Fruit fly (Drosophila melanogaster) whole organism, prepupa: Measurements from ENCODE around the gene CG15196.
A peak's percentile ranks its signal among the peaks of the same experiment; 100 is the strongest.

Experiments
- CG10631 ChIP-seq: fragments of 200-800 bp; sonication (Bioruptor generic); optimal IDR thresholded peaks from 2 replicates; lab custom pipeline; 2016; ENCODE audit warnings: missing biosample characterization, missing genetic modification characterization
- CG10669 ChIP-seq: fragments of 200-800 bp; sonication (Bioruptor generic); optimal IDR thresholded peaks from 3 replicates; lab custom pipeline; 2018; ENCODE audit warnings: missing biosample characterization, mild to moderate bottlenecking, missing genetic modification characterization, moderate library complexity
- CG11902 ChIP-seq: fragments of 200-800 bp; sonication (Bioruptor generic); optimal IDR thresholded peaks from 3 replicates; lab custom pipeline; 2016; ENCODE audit warnings: missing biosample characterization, missing genetic modification characterization
- CG15336 ChIP-seq: fragments of 200-800 bp; sonication (Bioruptor generic); IDR thresholded peaks from 2 replicates; pipeline ENCODE4 v1.3.6; 2022; ENCODE audit warnings: missing biosample characterization, missing genetic modification characterization
- CG1621 ChIP-seq: fragments of 200-800 bp; sonication (Bioruptor generic); optimal IDR thresholded peaks from 3 replicates; lab custom pipeline; 2018; ENCODE audit warnings: missing biosample characterization, mild to moderate bottlenecking, missing genetic modification characterization
- CG3032 ChIP-seq: fragments of 200-800 bp; optimal IDR thresholded peaks from 2 replicates; lab custom pipeline; 2019; ENCODE audit warnings: missing biosample characterization, mild to moderate bottlenecking, missing genetic modification characterization, moderate library complexity
- CG31627 ChIP-seq: fragments of 200-800 bp; sonication (Bioruptor generic); optimal IDR thresholded peaks from 3 replicates; lab custom pipeline; 2016; ENCODE audit warnings: missing biosample characterization, missing genetic modification characterization
- CG32006 ChIP-seq: fragments of 200-800 bp; sonication (Bioruptor generic); optimal IDR thresholded peaks from 3 replicates; lab custom pipeline; 2017; ENCODE audit warnings: missing biosample characterization, mild to moderate bottlenecking, missing genetic modification characterization
- CG34406 ChIP-seq: fragments of 200-800 bp; sonication (Bioruptor generic); optimal IDR thresholded peaks from 3 replicates; lab custom pipeline; 2016; ENCODE audit warnings: missing biosample characterization, missing genetic modification characterization
- CG3919 ChIP-seq: fragments of 200-800 bp; sonication (Bioruptor generic); optimal IDR thresholded peaks from 3 replicates; lab custom pipeline; 2016; ENCODE audit warnings: missing biosample characterization, missing genetic modification characterization
- CG4318 ChIP-seq: fragments of 200-800 bp; sonication (Bioruptor generic); optimal IDR thresholded peaks from 3 replicates; lab custom pipeline; 2017; ENCODE audit warnings: missing biosample characterization, mild to moderate bottlenecking, missing genetic modification characterization
- CG6163 ChIP-seq: fragments of 200-800 bp; sonication (Bioruptor generic); IDR thresholded peaks from 3 replicates; pipeline ENCODE4 v1.3.6; 2022; ENCODE audit warnings: missing biosample characterization, missing genetic modification characterization
- CG6276 ChIP-seq: fragments of 200-800 bp; sonication (Bioruptor generic); optimal IDR thresholded peaks from 2 replicates; lab custom pipeline; 2017; ENCODE audit warnings: missing biosample characterization, mild to moderate bottlenecking, missing genetic modification characterization
- CG6792 ChIP-seq: fragments of 200-800 bp; sonication (Bioruptor generic); optimal IDR thresholded peaks from 3 replicates; lab custom pipeline; 2016; ENCODE audit warnings: missing biosample characterization, missing genetic modification characterization
- CG6808 ChIP-seq: fragments of 200-800 bp; sonication (Bioruptor generic); optimal IDR thresholded peaks from 3 replicates; lab custom pipeline; 2017; ENCODE audit warnings: missing biosample characterization, missing genetic modification characterization, mild to moderate bottlenecking, moderate library complexity, missing genetic modification reagents
- CG7368 ChIP-seq: fragments of 200-800 bp; sonication (Bioruptor generic); optimal IDR thresholded peaks from 3 replicates; lab custom pipeline; 2016; ENCODE audit warnings: missing biosample characterization, missing genetic modification characterization
- CG8119 ChIP-seq: fragments of 200-800 bp; sonication (Bioruptor generic); IDR thresholded peaks from 3 replicates; pipeline ENCODE4 v1.3.6; 2022; ENCODE audit warnings: missing biosample characterization, missing genetic modification characterization
- CG8319 ChIP-seq: fragments of 200-800 bp; sonication (Bioruptor generic); optimal IDR thresholded peaks from 3 replicates; lab custom pipeline; 2016; ENCODE audit warnings: missing biosample characterization, missing genetic modification characterization
- Eip75B ChIP-seq: fragments of 200-800 bp; sonication (Bioruptor generic); optimal IDR thresholded peaks from 3 replicates; lab custom pipeline; 2016; ENCODE audit warnings: missing biosample characterization, missing genetic modification characterization
- Eip78C ChIP-seq: fragments of 200-800 bp; sonication (Bioruptor generic); peaks from one replicate; lab custom pipeline; 2016; ENCODE audit warnings: missing biosample characterization, missing genetic modification characterization
- Eip93F ChIP-seq: fragments of 200-800 bp; sonication (Bioruptor generic); optimal IDR thresholded peaks from 2 replicates; lab custom pipeline; 2016; ENCODE audit warnings: missing biosample characterization, mild to moderate bottlenecking, missing genetic modification characterization
- Ets21C ChIP-seq: fragments of 200-800 bp; sonication (Bioruptor generic); optimal IDR thresholded peaks from 3 replicates; lab custom pipeline; 2016; ENCODE audit warnings: missing biosample characterization, missing genetic modification characterization
- Ets96B ChIP-seq: fragments of 200-800 bp; optimal IDR thresholded peaks from 2 replicates; lab custom pipeline; 2019; ENCODE audit warnings: missing biosample characterization, mild to moderate bottlenecking, missing genetic modification characterization, moderate library complexity
- Hr39 ChIP-seq: fragments of 200-800 bp; sonication (Bioruptor generic); optimal IDR thresholded peaks from 2 replicates; lab custom pipeline; 2016; ENCODE audit warnings: missing biosample characterization, missing genetic modification characterization
- Hr4 ChIP-seq: fragments of 200-800 bp; sonication (Bioruptor generic); optimal IDR thresholded peaks from 3 replicates; lab custom pipeline; 2016; ENCODE audit warnings: missing biosample characterization, missing genetic modification characterization
- Lpt ChIP-seq: fragments of 200-800 bp; sonication (Bioruptor generic); optimal IDR thresholded peaks from 3 replicates; lab custom pipeline; 2016; ENCODE audit warnings: missing biosample characterization, missing genetic modification characterization
- Met ChIP-seq: fragments of 200-800 bp; sonication (Bioruptor generic); optimal IDR thresholded peaks from 3 replicates; lab custom pipeline; 2016; ENCODE audit warnings: missing biosample characterization, missing genetic modification characterization
- OdsH ChIP-seq: fragments of 200-800 bp; sonication (Bioruptor generic); optimal IDR thresholded peaks from 3 replicates; lab custom pipeline; 2016; ENCODE audit warnings: missing biosample characterization, missing genetic modification characterization
- Smox ChIP-seq: fragments of 200-800 bp; sonication (Bioruptor generic); optimal IDR thresholded peaks from 3 replicates; lab custom pipeline; 2016; ENCODE audit warnings: missing biosample characterization, missing genetic modification characterization
- Sox14 ChIP-seq: fragments of 200-800 bp; sonication (Bioruptor generic); optimal IDR thresholded peaks from 3 replicates; lab custom pipeline; 2016; ENCODE audit warnings: missing biosample characterization, missing genetic modification characterization
- achi ChIP-seq: fragments of 200-800 bp; sonication (Bioruptor generic); optimal IDR thresholded peaks from 3 replicates; lab custom pipeline; 2016; ENCODE audit warnings: missing biosample characterization, missing genetic modification characterization
- acj6 ChIP-seq: fragments of 200-800 bp; sonication (Bioruptor generic); optimal IDR thresholded peaks from 3 replicates; lab custom pipeline; 2016; ENCODE audit warnings: missing biosample characterization, missing genetic modification characterization
- cyc ChIP-seq: fragments of 200-800 bp; sonication (Bioruptor generic); optimal IDR thresholded peaks from 3 replicates; lab custom pipeline; 2016; ENCODE audit warnings: missing biosample characterization, missing genetic modification characterization
- dsx ChIP-seq: fragments of 200-800 bp; optimal IDR thresholded peaks from 3 replicates; lab custom pipeline; 2019; ENCODE audit warnings: missing biosample characterization, mild to moderate bottlenecking, missing genetic modification characterization, moderate library complexity; ENCODE audit not compliant: poor library complexity, severe bottlenecking
- eg ChIP-seq: fragments of 200-800 bp; sonication (Bioruptor generic); IDR thresholded peaks from 3 replicates; pipeline ENCODE4 v1.3.6; 2022; ENCODE audit warnings: missing biosample characterization, missing genetic modification characterization
- esn ChIP-seq: fragments of 200-800 bp; sonication (Bioruptor generic); optimal IDR thresholded peaks from 2 replicates; lab custom pipeline; 2016; ENCODE audit warnings: missing biosample characterization, mild to moderate bottlenecking, missing genetic modification characterization, moderate library complexity
- fkh ChIP-seq: fragments of 200-800 bp; sonication (Bioruptor generic); optimal IDR thresholded peaks from 3 replicates; lab custom pipeline; 2017; ENCODE audit warnings: missing biosample characterization, mild to moderate bottlenecking, missing genetic modification characterization, moderate library complexity
- lz ChIP-seq: fragments of 200-800 bp; sonication (Bioruptor generic); optimal IDR thresholded peaks from 3 replicates; lab custom pipeline; 2016; ENCODE audit warnings: missing biosample characterization, missing genetic modification characterization
- pdm3 ChIP-seq: fragments of 200-800 bp; sonication (Bioruptor generic); optimal IDR thresholded peaks from 3 replicates; lab custom pipeline; 2016; ENCODE audit warnings: missing biosample characterization, missing genetic modification characterization
- salr ChIP-seq, 2 experiments: fragments of 200-800 bp; sonication (Bioruptor generic); optimal IDR thresholded peaks; 3 replicates each; lab custom pipeline; 2016 to 2018; ENCODE audit warnings: missing biosample characterization in 2 of 2, missing genetic modification characterization in 2 of 2, mild to moderate bottlenecking in 1 of 2
- spab ChIP-seq: fragments of 200-800 bp; sonication (Bioruptor generic); optimal IDR thresholded peaks from 2 replicates; lab custom pipeline; 2017; ENCODE audit warnings: missing biosample characterization, mild to moderate bottlenecking, missing genetic modification characterization, missing genetic modification reagents
- ss ChIP-seq, 2 experiments: fragments of 200-800 bp; sonication (Bioruptor generic); optimal IDR thresholded peaks; 2 replicates in 1 of 2; 3 replicates in 1 of 2; lab custom pipeline; 2017 to 2018; ENCODE audit warnings: mild to moderate bottlenecking in 2 of 2, missing biosample characterization in 2 of 2, missing genetic modification characterization in 2 of 2, moderate library complexity in 1 of 2
- svp ChIP-seq: fragments of 200-800 bp; sonication (Bioruptor generic); peaks from one replicate; lab custom pipeline; 2016; ENCODE audit warnings: missing biosample characterization, missing genetic modification characterization
- topi ChIP-seq: fragments of 200-800 bp; sonication (Bioruptor generic); optimal IDR thresholded peaks from 3 replicates; lab custom pipeline; 2016; ENCODE audit warnings: missing biosample characterization, missing genetic modification characterization
- vri ChIP-seq: fragments of 200-800 bp; sonication (Bioruptor generic); optimal IDR thresholded peaks from 3 replicates; lab custom pipeline; 2016; ENCODE audit warnings: missing biosample characterization, mild to moderate bottlenecking, missing genetic modification characterization

Gene CG15196

DNA sequence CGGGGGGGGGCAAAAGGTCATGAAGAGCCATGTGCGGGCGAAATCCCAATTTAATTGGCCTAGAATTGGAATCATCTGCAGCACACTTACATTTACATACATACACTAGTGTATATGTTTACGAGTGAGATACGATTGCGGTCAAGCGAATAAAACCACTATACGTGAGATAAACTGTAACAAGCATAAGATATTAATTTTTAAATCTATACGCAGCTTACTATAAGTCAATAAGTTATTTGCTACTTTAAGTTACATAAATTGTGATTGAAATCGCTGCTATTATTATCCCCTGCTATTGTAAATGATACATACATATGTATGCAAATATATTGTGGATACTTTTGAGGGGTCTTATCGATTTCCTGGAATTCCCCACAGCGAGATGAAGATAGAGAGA lies 30.6 kb upstream of the CG15196 start:
- no peak for TF ChIP-seq CG10631 (GFP tag; lab: Kevin White, UChicago)
- TF ChIP-seq Ets21C = no peak
- TF ChIP-seq lz (GFP tag; lab: Kevin White, UChicago) = peak; percentile 23
- TF ChIP-seq achi (GFP tag; lab: Kevin White, UChicago) = peak; percentile 4
- peak; percentile 8 for TF ChIP-seq Ets96B (tag; lab: Kevin White, UChicago)
- no peak for TF ChIP-seq Hr4 (GFP tag; lab: Kevin White, UChicago)
- peak; percentile 29 for TF ChIP-seq CG3032 (tag; lab: Kevin White, UChicago)
- TF ChIP-seq Eip78C (GFP tag; lab: Kevin White, UChicago) = peak; percentile 73
- TF ChIP-seq CG31627 (GFP tag; lab: Kevin White, UChicago) = no peak
- no peak for TF ChIP-seq Eip93F (GFP tag; lab: Kevin White, UChicago)
- peak in 1 of 2 experiments; percentile 19 for TF ChIP-seq ss (GFP tag; optimal IDR thresholded peaks at IDR 0.05; lab: Kevin White, UChicago)
- no peak for TF ChIP-seq CG8319 (GFP tag; lab: Kevin White, UChicago)
- no peak for TF ChIP-seq CG3919 (GFP tag; lab: Kevin White, UChicago)
- no peak for TF ChIP-seq Sox14 (GFP tag; lab: Kevin White, UChicago)
- TF ChIP-seq CG4318 (GFP tag; lab: Kevin White, UChicago) = no peak
- TF ChIP-seq cyc (GFP tag; lab: Kevin White, UChicago) = peak; percentile 2
- peak; percentile 58 for TF ChIP-seq svp (GFP tag; lab: Kevin White, UChicago)
- no peak for TF ChIP-seq Lpt
- TF ChIP-seq CG10669 (GFP tag; lab: Kevin White, UChicago) = no peak
- TF ChIP-seq CG6792 = no peak
- TF ChIP-seq CG6276 (GFP tag; lab: Kevin White, UChicago) = no peak
- peak; percentile 21 for TF ChIP-seq Eip75B
- peak; percentile 9 for TF ChIP-seq CG34406 (GFP tag; lab: Kevin White, UChicago)
- TF ChIP-seq acj6 = no peak
- TF ChIP-seq CG8119 (GFP tag; lab: Robert Waterston, UW) = peak; percentile 38; the same call in 1 of the 3 replicates
- peak; percentile 33; the same call in 1 of the 2 replicates for TF ChIP-seq CG15336 (GFP tag; lab: Robert Waterston, UW)
- no peak for TF ChIP-seq CG7368
- TF ChIP-seq topi = peak; percentile 21
- TF ChIP-seq Met = peak; percentile 13
- TF ChIP-seq spab (GFP tag; lab: Kevin White, UChicago) = no peak
- TF ChIP-seq salr (GFP tag; optimal IDR thresholded peaks at IDR 0.05; lab: Kevin White, UChicago) = no peak
- no peak for TF ChIP-seq CG11902 (GFP tag; lab: Kevin White, UChicago)
- TF ChIP-seq eg (GFP tag; lab: Robert Waterston, UW) = peak; percentile 61; the same call in 2 of the 3 replicates
- TF ChIP-seq Hr39 (GFP tag; lab: Kevin White, UChicago) = no peak
- no peak for TF ChIP-seq fkh (GFP tag; lab: Kevin White, UChicago)
- peak; percentile 26 for TF ChIP-seq esn (GFP tag; lab: Kevin White, UChicago)
- peak; percentile 18 for TF ChIP-seq OdsH
- no peak for TF ChIP-seq CG1621 (tag; lab: Kevin White, UChicago)
- peak; percentile 34; the same call in 2 of the 3 replicates for TF ChIP-seq CG6163 (GFP tag; lab: Robert Waterston, UW)
- peak; percentile 27 for TF ChIP-seq pdm3 (GFP tag; lab: Kevin White, UChicago)
- peak; percentile 21 for TF ChIP-seq dsx (GFP tag; lab: Kevin White, UChicago)
- TF ChIP-seq, all 60 proteins: peak for 20

- no peak for TF ChIP-seq CG10669 (GFP tag; lab: Kevin White, UChicago)
- TF ChIP-seq cyc (GFP tag; lab: Kevin White, UChicago) = no peak
- TF ChIP-seq CG6276 (GFP tag; lab: Kevin White, UChicago) = no peak
- TF ChIP-seq vri = no peak
- TF ChIP-seq CG7368 = no peak
- no peak for TF ChIP-seq CG6808
- no peak for TF ChIP-seq eg (GFP tag; lab: Robert Waterston, UW)
- TF ChIP-seq Smox = no peak
- TF ChIP-seq CG4318 (GFP tag; lab: Kevin White, UChicago) = no peak
- TF ChIP-seq CG32006 = no peak
- TF ChIP-seq CG10631 (GFP tag; lab: Kevin White, UChicago) = no peak
- no peak for TF ChIP-seq spab (GFP tag; lab: Kevin White, UChicago)
- no peak for TF ChIP-seq Sox14 (GFP tag; lab: Kevin White, UChicago)
These were observed 30.0 kb upstream of the CG15196 start for dm6 chrX:11379747-11380146.
